Fruit fly (Drosophila melanogaster) Kc167 (cell line): ENCODE measurements around the gene SKIP.

Experiments used
- Sin3A ChIP-seq: fragments of >200 bp; optimal IDR thresholded peaks from 2 replicates; lab custom pipeline; 2018; ENCODE audit warnings: missing external identifiers
- h ChIP-seq: fragments of >200 bp; optimal IDR thresholded peaks from 3 replicates; lab custom pipeline; 2018; ENCODE audit warnings: missing external identifiers
- insv ChIP-seq: fragments of >200 bp; optimal IDR thresholded peaks from 3 replicates; lab custom pipeline; 2018; ENCODE audit warnings: missing external identifiers
- psq ChIP-seq: fragments of >200 bp; optimal IDR thresholded peaks from 2 replicates; lab custom pipeline; 2017; ENCODE audit warnings: missing external identifiers
- ttk ChIP-seq: sonication (Bioruptor generic); optimal IDR thresholded peaks from 2 replicates; lab custom pipeline; 2017; ENCODE audit warnings: missing external identifiers

DNA sequence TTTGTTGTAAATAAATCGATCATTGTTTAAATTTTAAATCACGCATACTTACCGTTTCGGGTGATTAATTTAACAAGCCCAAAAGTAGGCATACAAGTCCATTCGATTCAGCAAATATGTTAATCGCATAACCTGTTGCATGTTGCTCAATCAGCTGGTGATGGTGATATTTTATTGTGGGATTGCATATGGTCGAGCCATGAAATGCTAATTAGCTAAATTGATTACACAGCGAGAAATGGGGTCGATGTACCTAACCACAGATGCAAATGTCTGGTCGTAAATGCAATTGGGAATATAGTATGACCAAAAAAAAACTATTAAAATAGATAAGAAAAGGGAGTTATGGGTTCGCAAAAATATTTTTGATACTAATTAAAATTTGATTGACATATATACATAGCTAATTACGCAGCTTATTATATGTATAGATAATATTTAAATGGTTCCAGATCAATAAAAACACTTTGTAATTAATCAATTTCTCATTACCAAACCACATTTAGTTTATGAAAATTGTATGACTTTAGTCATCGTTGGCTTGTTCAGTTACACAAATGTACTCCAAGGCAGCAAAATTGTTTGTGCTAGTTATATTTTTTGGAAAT, 197.0 kb downstream of the SKIP start, which contains the start of gene CG33721:
- no peak for TF ChIP-seq insv (lab: Kevin White, UChicago)
- TF ChIP-seq psq (lab: Kevin White, UChicago), result no peak
- TF ChIP-seq h (lab: Kevin White, UChicago), result no peak
- TF ChIP-seq ttk (lab: Kevin White, UChicago), result no peak
- no peak for TF ChIP-seq Sin3A
